Fruit fly (Drosophila melanogaster) whole organism, embryonic: ENCODE data around the gene BBS1.
A peak's percentile ranks its signal among the peaks of the same experiment; 100 is the strongest.

ENCODE experiments used
- B-H2 ChIP-seq: fragments of 200-800 bp; sonication (Bioruptor generic); optimal IDR thresholded peaks from 2 replicates; lab custom pipeline; 2018; ENCODE audit warnings: missing biosample characterization, mild to moderate bottlenecking, missing genetic modification characterization
- C15 ChIP-seq: fragments of 200-800 bp; sonication (Bioruptor generic); IDR thresholded peaks from 3 replicates; pipeline ENCODE4 v1.3.6; 2022; ENCODE audit warnings: missing biosample characterization, missing genetic modification characterization
- CG11398 ChIP-seq: fragments of 200-800 bp; sonication (Bioruptor generic); optimal IDR thresholded peaks from 2 replicates; lab custom pipeline; 2016; ENCODE audit warnings: missing biosample characterization, missing genetic modification characterization
- CG12744 ChIP-seq: fragments of 200-800 bp; sonication (Bioruptor generic); optimal IDR thresholded peaks from 2 replicates; lab custom pipeline; 2016; ENCODE audit warnings: missing biosample characterization, missing genetic modification characterization
- CG13624 ChIP-seq: fragments of 200-800 bp; sonication (Bioruptor generic); optimal IDR thresholded peaks from 2 replicates; lab custom pipeline; 2016; ENCODE audit warnings: missing biosample characterization, missing genetic modification characterization
- CG14860 ChIP-seq: fragments of 200-800 bp; sonication (Bioruptor generic); IDR thresholded peaks from 3 replicates; pipeline ENCODE4 v1.3.6; 2022; ENCODE audit warnings: missing biosample characterization, missing genetic modification characterization; ENCODE audit not compliant: partially characterized antibody
- CG15514 ChIP-seq: fragments of 200-800 bp; sonication (Bioruptor generic); optimal IDR thresholded peaks from 3 replicates; lab custom pipeline; 2017; ENCODE audit warnings: missing biosample characterization, missing genetic modification characterization, mild to moderate bottlenecking, moderate library complexity, missing genetic modification reagents
- CG17612 ChIP-seq: fragments of 200-800 bp; sonication (Bioruptor generic); IDR thresholded peaks from 2 replicates; pipeline ENCODE4 v1.3.6; 2022; ENCODE audit warnings: missing biosample characterization, missing genetic modification characterization
- CG1832 ChIP-seq: fragments of 200-800 bp; sonication (Bioruptor generic); optimal IDR thresholded peaks from 2 replicates; lab custom pipeline; 2017; ENCODE audit warnings: missing biosample characterization, mild to moderate bottlenecking, missing genetic modification characterization, inconsistent platforms
- CG30403 ChIP-seq: fragments of 200-800 bp; sonication (Bioruptor generic); optimal IDR thresholded peaks from 3 replicates; lab custom pipeline; 2016; ENCODE audit warnings: missing biosample characterization, missing genetic modification characterization
- CG31441 ChIP-seq: fragments of 200-800 bp; sonication (Bioruptor generic); IDR thresholded peaks from 2 replicates; pipeline ENCODE4 v1.3.6; 2022; ENCODE audit warnings: missing biosample characterization, missing genetic modification characterization
- CG33557 ChIP-seq: fragments of 200-800 bp; sonication (Bioruptor generic); optimal IDR thresholded peaks from 2 replicates; lab custom pipeline; 2019; ENCODE audit warnings: missing biosample characterization, mild to moderate bottlenecking, missing genetic modification characterization, moderate library complexity
- CG5180 ChIP-seq: fragments of 200-800 bp; sonication (Bioruptor generic); optimal IDR thresholded peaks from 3 replicates; lab custom pipeline; 2017; ENCODE audit warnings: missing biosample characterization, missing genetic modification characterization, mild to moderate bottlenecking, moderate library complexity, missing genetic modification reagents
- CG6175 ChIP-seq: fragments of 200-800 bp; sonication (Bioruptor generic); IDR thresholded peaks from 3 replicates; pipeline ENCODE4 v1.3.6; 2022; ENCODE audit warnings: missing biosample characterization, missing genetic modification characterization
- CG6683 ChIP-seq: fragments of 200-800 bp; sonication (Bioruptor generic); optimal IDR thresholded peaks from 2 replicates; lab custom pipeline; 2017; ENCODE audit warnings: missing biosample characterization, mild to moderate bottlenecking, missing genetic modification characterization, missing genetic modification reagents
- CG7357 ChIP-seq: fragments of 200-800 bp; sonication (Bioruptor generic); IDR thresholded peaks from 3 replicates; pipeline ENCODE4 v1.3.6; 2022; ENCODE audit warnings: missing biosample characterization, missing genetic modification characterization
- CG7987 ChIP-seq: fragments of 200-800 bp; sonication (Bioruptor generic); optimal IDR thresholded peaks from 2 replicates; lab custom pipeline; 2018; ENCODE audit warnings: missing biosample characterization, mild to moderate bottlenecking, missing genetic modification characterization, moderate library complexity
- CG8388 ChIP-seq: fragments of 200-800 bp; sonication (Bioruptor generic); optimal IDR thresholded peaks from 2 replicates; lab custom pipeline; 2019; ENCODE audit warnings: missing biosample characterization, mild to moderate bottlenecking, missing genetic modification characterization, moderate library complexity
- CG8944 ChIP-seq: fragments of 200-800 bp; sonication (Bioruptor generic); optimal IDR thresholded peaks from 3 replicates; lab custom pipeline; 2016; ENCODE audit warnings: missing biosample characterization, missing genetic modification characterization
- Dek ChIP-seq: fragments of 200-800 bp; sonication (Bioruptor generic); optimal IDR thresholded peaks from 3 replicates; lab custom pipeline; 2019; ENCODE audit warnings: missing biosample characterization, mild to moderate bottlenecking, missing genetic modification characterization, moderate library complexity
- Dfd ChIP-seq, 2 experiments: fragments of >200 bp; optimal IDR thresholded peaks; 2 replicates each; lab custom pipeline; 2017; ENCODE audit warnings: missing biosample characterization in 2 of 2, missing genetic modification characterization in 2 of 2
- Dp ChIP-seq: fragments of 200-800 bp; sonication (Bioruptor generic); optimal IDR thresholded peaks from 2 replicates; lab custom pipeline; 2018; ENCODE audit warnings: missing biosample characterization, mild to moderate bottlenecking, missing genetic modification characterization, moderate library complexity
- E2f2 ChIP-seq: fragments of 200-800 bp; sonication (Bioruptor generic); IDR thresholded peaks from 2 replicates; pipeline ENCODE4 v1.3.6; 2022; ENCODE audit warnings: missing biosample characterization, missing genetic modification characterization
- Elba2 ChIP-seq: fragments of 200-800 bp; sonication (Bioruptor generic); optimal IDR thresholded peaks from 3 replicates; lab custom pipeline; 2016; ENCODE audit warnings: missing biosample characterization, missing genetic modification characterization
- HLH3B ChIP-seq: fragments of 200-800 bp; sonication (Bioruptor generic); IDR thresholded peaks from 2 replicates; pipeline ENCODE4 v1.3.6; 2022; ENCODE audit warnings: missing biosample characterization, missing genetic modification characterization
- Hr78 ChIP-seq, 2 experiments: fragments of 200-800 bp in 1 of 2; fragments of >200 bp in 1 of 2; sonication (Bioruptor generic) in 1 of 2; optimal IDR thresholded peaks; 2 replicates each; lab custom pipeline; 2017 to 2019; ENCODE audit warnings: missing biosample characterization in 2 of 2, missing genetic modification characterization in 2 of 2, mild to moderate bottlenecking in 1 of 2, moderate library complexity in 1 of 2
- Six4 ChIP-seq: fragments of 200-800 bp; sonication (Bioruptor generic); optimal IDR thresholded peaks from 2 replicates; lab custom pipeline; 2016; ENCODE audit warnings: missing biosample characterization, missing genetic modification characterization
- TFAM ChIP-seq: fragments of 200-800 bp; sonication (Bioruptor generic); optimal IDR thresholded peaks from 2 replicates; lab custom pipeline; 2017; ENCODE audit warnings: missing biosample characterization, missing genetic modification characterization, inconsistent platforms
- Tbp ChIP-seq: fragments of >200 bp; optimal IDR thresholded peaks from 2 replicates; lab custom pipeline; 2018; ENCODE audit warnings: missing biosample characterization, missing genetic modification characterization
- ap ChIP-seq: fragments of 200-800 bp; sonication (Bioruptor generic); IDR thresholded peaks from 2 replicates; pipeline ENCODE4 v1.3.6; 2022; ENCODE audit warnings: missing biosample characterization, missing genetic modification characterization
- ash1 ChIP-seq: fragments of 200-800 bp; sonication (Bioruptor generic); optimal IDR thresholded peaks from 2 replicates; lab custom pipeline; 2018; ENCODE audit warnings: missing biosample characterization, mild to moderate bottlenecking, missing genetic modification characterization
- bigmax ChIP-seq: fragments of 200-800 bp; sonication (Bioruptor generic); optimal IDR thresholded peaks from 2 replicates; lab custom pipeline; 2018; ENCODE audit warnings: missing biosample characterization, mild to moderate bottlenecking, missing genetic modification characterization
- chinmo ChIP-seq: fragments of 200-800 bp; sonication (Bioruptor generic); IDR thresholded peaks from 4 replicates; pipeline ENCODE4 v1.3.6; 2022; ENCODE audit warnings: missing biosample characterization, missing genetic modification characterization; ENCODE audit not compliant: partially characterized antibody
- crp ChIP-seq, 2 experiments: fragments of 200-800 bp; sonication (Bioruptor generic); optimal IDR thresholded peaks; 2 replicates in 1 of 2; 3 replicates in 1 of 2; lab custom pipeline; 2017; ENCODE audit warnings: missing biosample characterization in 2 of 2, missing genetic modification characterization in 2 of 2, mild to moderate bottlenecking in 1 of 2, moderate library complexity in 1 of 2
- disco-r ChIP-seq: fragments of 200-800 bp; sonication (Bioruptor generic); optimal IDR thresholded peaks from 2 replicates; lab custom pipeline; 2016; ENCODE audit warnings: missing biosample characterization, missing genetic modification characterization
- hkb ChIP-seq, 2 experiments: fragments of 200-800 bp in 1 of 2; fragments of >200 bp in 1 of 2; sonication (Bioruptor generic) in 1 of 2; IDR thresholded peaks in 1 of 2; optimal IDR thresholded peaks in 1 of 2; 2 replicates each; pipeline versions ENCODE4 v1.3.6 to Lab custom; 2017 to 2022; ENCODE audit warnings: missing biosample characterization in 1 of 2, missing genetic modification characterization in 1 of 2
- ken ChIP-seq: fragments of 200-800 bp; sonication (Bioruptor generic); IDR thresholded peaks from 3 replicates; pipeline ENCODE4 v1.3.6; 2022; ENCODE audit warnings: missing biosample characterization, missing genetic modification characterization
- kni ChIP-seq: fragments of 200-800 bp; sonication (Bioruptor generic); optimal IDR thresholded peaks from 3 replicates; lab custom pipeline; 2017; ENCODE audit warnings: mild to moderate bottlenecking, missing biosample characterization, missing genetic modification reagents, missing genetic modification characterization
- lov ChIP-seq, 2 experiments: fragments of 200-800 bp in 1 of 2; fragments of >200 bp in 1 of 2; sonication (Bioruptor generic) in 1 of 2; IDR thresholded peaks in 1 of 2; optimal IDR thresholded peaks in 1 of 2; 2 replicates in 1 of 2; 3 replicates in 1 of 2; pipeline versions ENCODE4 v1.3.6 to Lab custom; 2017 to 2022; ENCODE audit warnings: missing biosample characterization in 1 of 2, missing genetic modification characterization in 1 of 2
- mld ChIP-seq: fragments of 200-800 bp; sonication (Bioruptor generic); IDR thresholded peaks from 3 replicates; pipeline ENCODE4 v1.3.6; 2022; ENCODE audit warnings: missing biosample characterization, missing genetic modification characterization; ENCODE audit not compliant: partially characterized antibody
- org-1 ChIP-seq: fragments of 200-800 bp; sonication (Bioruptor generic); optimal IDR thresholded peaks from 2 replicates; lab custom pipeline; 2017; ENCODE audit warnings: missing biosample characterization, missing genetic modification characterization
- pho ChIP-seq: fragments of 200-800 bp; sonication (Bioruptor generic); optimal IDR thresholded peaks from 2 replicates; lab custom pipeline; 2016; ENCODE audit warnings: missing biosample characterization, missing genetic modification characterization
- pzg ChIP-seq: fragments of 200-800 bp; sonication (Bioruptor generic); optimal IDR thresholded peaks from 3 replicates; lab custom pipeline; 2018; ENCODE audit warnings: missing biosample characterization, mild to moderate bottlenecking, missing genetic modification characterization, moderate library complexity
- slbo ChIP-seq: fragments of 200-800 bp; sonication (Bioruptor generic); IDR thresholded peaks from 2 replicates; pipeline ENCODE4 v1.3.6; 2022; ENCODE audit warnings: missing biosample characterization, missing genetic modification characterization
- slp2 ChIP-seq: fragments of 200-800 bp; sonication (Bioruptor generic); optimal IDR thresholded peaks from 2 replicates; lab custom pipeline; 2016; ENCODE audit warnings: missing biosample characterization, missing genetic modification characterization
- sug ChIP-seq: fragments of 200-800 bp; optimal IDR thresholded peaks from 2 replicates; lab custom pipeline; 2019; ENCODE audit warnings: missing biosample characterization, mild to moderate bottlenecking, missing genetic modification characterization, moderate library complexity
- tio ChIP-seq: fragments of 200-800 bp; sonication (Bioruptor generic); optimal IDR thresholded peaks from 2 replicates; lab custom pipeline; 2017; ENCODE audit warnings: missing biosample characterization, missing genetic modification characterization, inconsistent platforms

Gene BBS1

DNA sequence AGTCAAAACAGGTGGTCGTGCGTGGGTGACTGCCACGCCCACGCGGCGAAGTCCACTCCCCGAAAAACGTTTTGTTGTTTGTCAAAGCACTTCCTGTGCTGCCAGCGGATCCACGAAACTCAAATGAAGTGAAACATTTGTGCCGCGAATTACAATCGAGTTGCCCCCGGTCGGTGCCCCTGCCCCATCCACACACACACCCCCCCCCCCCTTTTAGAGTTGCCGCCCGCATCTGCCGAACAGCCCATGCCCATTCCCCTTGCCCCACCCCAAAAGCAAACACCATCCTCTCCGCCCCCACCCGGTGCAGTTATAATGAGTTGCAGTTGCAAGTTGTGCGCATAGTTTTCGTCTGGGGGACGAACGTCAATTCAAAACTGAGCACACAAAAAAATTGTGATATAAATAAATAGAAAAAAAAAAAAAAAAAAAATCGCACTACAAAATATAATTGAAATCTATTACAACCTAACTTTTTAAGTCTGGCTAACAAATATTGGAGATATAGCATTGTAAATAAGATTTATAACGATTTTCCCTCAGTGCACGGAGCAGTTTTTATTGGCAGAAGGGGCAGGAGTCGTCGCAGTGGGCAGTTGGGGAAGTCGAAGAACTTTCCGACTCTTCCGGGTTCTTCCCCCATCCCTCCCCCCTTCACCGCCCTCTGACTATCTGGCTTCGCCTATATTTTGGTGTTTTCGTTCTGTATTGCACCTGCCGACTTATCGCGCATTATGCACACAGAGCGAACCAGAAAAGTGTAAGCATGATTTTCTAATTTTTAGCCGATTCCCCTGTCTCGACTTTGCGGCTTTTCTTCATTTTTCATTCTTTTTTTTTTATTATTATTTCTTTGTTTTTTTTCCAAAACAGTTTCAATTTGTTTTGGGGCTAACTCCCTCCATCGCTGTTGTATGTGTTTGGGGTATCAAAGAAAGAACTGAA is 26.1 kb downstream of the BBS1 start (continued):
- TF ChIP-seq slbo (GFP tag; lab: Robert Waterston, UW) (no peak), pho (no peak), CG8388 (GFP tag; lab: Kevin White, UChicago) (peak; percentile 57), CG17612 (GFP tag; lab: Robert Waterston, UW) (no peak), Six4 (GFP tag; lab: Kevin White, UChicago) (peak; percentile 16), chinmo (GFP tag; lab: Robert Waterston, UW) (no peak), CG31441 (GFP tag; lab: Robert Waterston, UW) (peak; percentile 62), CG6175 (no peak), org-1 (GFP tag; lab: Kevin White, UChicago) (no peak), CG13624 (GFP tag; lab: Kevin White, UChicago) (no peak), pzg (GFP tag; lab: Kevin White, UChicago) (no peak), ap (GFP tag; lab: Robert Waterston, UW) (peak; percentile 32; the same call in 1 of the 2 replicates), CG8944 (GFP tag; lab: Kevin White, UChicago) (peak; percentile 25), tio (peak; percentile 54), CG5180 (GFP tag; lab: Kevin White, UChicago) (no peak), CG30403 (peak; percentile 43), kni (GFP tag; lab: Kevin White, UChicago) (peak; percentile 54), TFAM (GFP tag; lab: Kevin White, UChicago) (peak; percentile 6), CG15514 (GFP tag; lab: Kevin White, UChicago) (no peak), B-H2 (GFP tag; lab: Kevin White, UChicago) (no peak), crp (GFP tag; optimal IDR thresholded peaks at IDR 0.05; lab: Kevin White, UChicago) (no peak), CG12744 (GFP tag; lab: Kevin White, UChicago) (no peak), CG6683 (GFP tag; lab: Kevin White, UChicago) (no peak), Hr78 (GFP tag; optimal IDR thresholded peaks at IDR 0.05; lab: Kevin White, UChicago) (peak in 1 of 2 experiments; percentile 5), sug (tag; lab: Kevin White, UChicago) (no peak), slp2 (no peak), CG7987 (GFP tag; lab: Kevin White, UChicago) (no peak), Dek (no peak), disco-r (GFP tag; lab: Kevin White, UChicago) (no peak), lov (optimal IDR thresholded peaks at IDR 0.05; lab: Kevin White, UChicago) (no peak), lov (GFP tag; IDR thresholded peaks at IDR 0.05; lab: Robert Waterston, UW) (peak; percentile 80), mld (GFP tag; lab: Robert Waterston, UW) (no peak), CG14860 (GFP tag; lab: Robert Waterston, UW) (no peak), Elba2 (GFP tag; lab: Kevin White, UChicago) (no peak), Dp (GFP tag; lab: Kevin White, UChicago) (no peak), hkb (optimal IDR thresholded peaks at IDR 0.05; lab: Kevin White, UChicago) (no peak), hkb (GFP tag; IDR thresholded peaks at IDR 0.05; lab: Robert Waterston, UW) (peak; percentile 68), ash1 (GFP tag; lab: Kevin White, UChicago) (no peak), CG1832 (no peak), bigmax (no peak), HLH3B (GFP tag; lab: Robert Waterston, UW) (peak; percentile 66), C15 (GFP tag; lab: Robert Waterston, UW) (no peak), Tbp (no peak), CG11398 (GFP tag; lab: Kevin White, UChicago) (no peak), E2f2 (GFP tag; lab: Robert Waterston, UW) (no peak; the same call in 1 of the 2 replicates), Dfd (GFP tag; optimal IDR thresholded peaks at IDR 0.05; lab: Kevin White, UChicago) (no peak), CG33557 (GFP tag; lab: Kevin White, UChicago) (peak; percentile 26), CG7357 (GFP tag; lab: Robert Waterston, UW) (peak; percentile 63; the same call in 1 of the 3 replicates), ken (GFP tag; lab: Robert Waterston, UW) (peak; percentile 75; the same call in 2 of the 3 replicates)
